Fruit fly (Drosophila melanogaster) whole organism, larva: ENCODE measurements around the gene Cerk.

Source experiments
- noc ChIP-seq: fragments of 200-800 bp; sonication (Bioruptor generic); optimal IDR thresholded peaks from 3 replicates; lab custom pipeline; 2019; ENCODE audit warnings: missing biosample characterization, mild to moderate bottlenecking, missing genetic modification characterization, moderate library complexity

Gene Cerk

DNA sequence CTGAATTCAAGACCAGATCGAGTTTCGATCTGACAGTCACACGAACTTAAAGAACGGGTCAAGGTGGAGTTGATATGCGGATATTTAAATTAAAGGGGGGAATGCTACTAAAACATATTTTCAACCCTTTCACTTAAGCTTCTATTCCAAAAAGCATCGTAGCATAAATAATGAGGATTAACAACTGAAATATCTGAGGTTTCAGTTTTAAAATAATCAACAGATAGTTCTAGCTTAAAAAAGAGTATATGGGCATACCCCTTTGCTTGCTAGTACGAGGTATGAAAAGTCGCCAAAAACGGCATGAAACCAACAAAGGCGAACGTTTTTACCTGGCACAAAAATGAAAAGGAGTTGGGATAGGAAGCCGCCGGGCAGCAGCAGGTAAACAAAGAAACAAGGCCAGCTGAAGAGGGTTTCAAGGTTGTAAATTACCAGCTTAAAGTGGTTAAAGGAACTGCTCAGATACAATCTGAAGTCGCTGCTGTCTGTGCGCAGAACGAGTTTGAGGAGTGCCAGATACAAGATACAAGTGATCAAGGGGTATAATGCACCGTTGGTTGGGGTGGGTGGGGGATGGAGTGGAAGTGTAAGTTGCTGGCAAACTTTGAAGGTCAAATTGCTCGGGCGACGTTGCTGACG lies 36.2 kb downstream of the Cerk start:
- no peak for TF ChIP-seq noc (tag; lab: Kevin White, UChicago)

DNA sequence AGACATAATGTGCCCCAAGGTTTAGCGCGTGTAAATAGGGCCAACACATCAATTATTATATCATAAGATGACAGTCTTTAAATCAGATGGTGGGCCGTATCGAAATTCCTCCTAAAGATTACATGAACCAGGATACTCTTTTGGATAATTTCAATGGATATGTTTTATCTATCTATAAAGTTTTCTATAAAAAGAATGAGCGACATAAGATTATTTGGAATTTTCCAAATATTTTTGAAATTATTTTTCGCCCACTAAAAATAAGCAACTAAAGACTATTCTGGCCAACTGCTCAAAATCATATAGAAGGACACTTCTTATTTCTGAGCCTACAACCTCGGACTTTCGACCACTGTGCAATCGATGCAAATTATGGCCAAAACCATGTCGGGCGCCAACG lies 37.8 kb downstream of the Cerk start:
- no peak for TF ChIP-seq noc (tag; lab: Kevin White, UChicago)

DNA sequence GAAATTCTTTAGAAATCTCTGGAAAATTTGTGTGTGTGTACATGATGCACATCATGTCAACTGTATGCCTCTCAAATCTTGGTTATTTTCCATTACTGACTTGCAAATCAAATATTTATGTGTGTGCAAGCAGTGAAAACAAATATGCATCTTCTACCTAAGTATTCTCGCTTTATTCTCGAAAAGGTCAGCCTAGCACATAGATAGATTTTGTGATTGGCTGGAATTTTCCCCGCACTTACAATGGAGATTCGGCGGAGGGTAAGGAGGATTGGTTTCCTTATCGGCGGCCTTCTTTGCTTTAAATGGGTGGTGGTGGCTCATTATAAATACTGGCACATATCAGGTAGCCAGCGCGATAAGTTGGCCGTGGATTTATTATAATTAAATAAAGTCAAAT lies 40.2 kb downstream of the Cerk start:
- TF ChIP-seq noc (tag; lab: Kevin White, UChicago): no peak

- no peak for TF ChIP-seq noc (tag; lab: Kevin White, UChicago)
Observed at dm6 chr3R:5326166-5326565, 41.9 kb downstream of the Cerk start.

- peak; percentile 4 for TF ChIP-seq noc (tag; lab: Kevin White, UChicago)
Observed at dm6 chr3R:5323741-5324538, 44.2 kb downstream of the Cerk start.

DNA sequence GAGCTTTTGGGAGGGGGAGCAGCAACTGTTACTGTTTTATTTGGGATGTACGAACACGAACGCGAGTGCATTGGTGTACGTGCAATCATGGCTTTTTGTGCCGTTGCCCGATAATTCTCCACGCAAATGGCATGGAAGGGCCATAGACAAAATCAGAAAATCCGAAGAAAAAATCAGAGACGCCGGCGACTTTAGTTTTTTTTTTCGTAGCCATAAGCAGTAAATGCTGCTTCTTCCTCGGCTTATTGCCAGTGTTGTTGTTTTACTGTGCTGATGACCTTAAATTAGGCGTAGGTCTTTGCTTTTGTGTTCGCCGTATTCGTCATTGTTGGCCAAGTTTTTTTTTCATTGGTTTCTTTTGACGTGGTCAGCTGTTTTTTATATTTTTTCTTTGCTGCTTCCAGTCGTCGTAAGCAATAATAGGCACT lies 45.9 kb downstream of the Cerk start:
- no peak for TF ChIP-seq noc (tag; lab: Kevin White, UChicago)

- TF ChIP-seq noc (tag; lab: Kevin White, UChicago): no peak
Observed at dm6 chr3R:5320672-5321071, 47.4 kb downstream of the Cerk start.

dm6 chr3R:5319059-5319785 lies 48.9 kb downstream of the Cerk start:
- no peak for TF ChIP-seq noc (tag; lab: Kevin White, UChicago)

DNA sequence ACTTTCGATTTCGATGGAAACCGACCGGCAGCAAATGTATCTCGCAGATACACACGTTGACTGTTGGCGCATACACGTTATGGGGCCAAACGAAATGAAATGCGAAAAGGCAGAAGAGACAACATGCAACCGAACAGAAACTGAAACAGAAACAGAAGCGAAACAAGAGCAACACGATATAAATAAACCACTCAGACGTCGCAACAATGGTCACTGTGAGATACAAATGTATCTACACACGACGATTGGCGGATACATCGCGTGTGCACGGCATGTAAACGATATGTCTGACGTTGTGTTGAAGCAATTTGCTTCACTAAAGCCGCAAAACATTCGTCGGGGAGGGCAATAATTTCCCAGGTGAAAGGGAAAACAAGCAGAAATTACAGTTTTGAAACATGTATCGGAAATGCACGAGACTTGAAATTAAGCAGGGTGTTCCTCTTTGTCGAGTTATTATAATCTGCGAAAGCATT lies 50.4 kb downstream of the Cerk start:
- no peak for TF ChIP-seq noc (tag; lab: Kevin White, UChicago)

dm6 chr3R:5316790-5317189 lies 51.3 kb downstream of the Cerk start:
- no peak for TF ChIP-seq noc (tag; lab: Kevin White, UChicago)

DNA sequence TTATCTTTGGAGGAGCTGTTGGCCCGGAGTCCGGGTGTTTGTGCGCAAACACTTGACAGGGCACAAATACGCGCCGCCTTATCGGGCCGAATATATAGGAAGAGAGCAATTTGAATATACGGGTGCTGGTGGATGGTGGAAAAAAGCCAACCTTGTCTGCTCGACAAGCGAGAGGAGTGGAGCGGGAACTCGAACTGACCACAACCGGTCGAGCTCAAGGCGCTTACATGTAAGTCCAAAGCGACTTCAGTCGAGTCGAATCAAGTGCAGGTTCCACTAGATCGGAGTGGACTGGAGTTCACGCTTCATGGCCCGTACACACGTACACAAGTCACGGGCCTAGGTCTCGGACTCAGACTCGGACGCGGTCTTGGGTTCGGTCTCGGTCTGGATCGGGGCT lies 52.2 kb downstream of the Cerk start:
- no peak for TF ChIP-seq noc (tag; lab: Kevin White, UChicago)

DNA sequence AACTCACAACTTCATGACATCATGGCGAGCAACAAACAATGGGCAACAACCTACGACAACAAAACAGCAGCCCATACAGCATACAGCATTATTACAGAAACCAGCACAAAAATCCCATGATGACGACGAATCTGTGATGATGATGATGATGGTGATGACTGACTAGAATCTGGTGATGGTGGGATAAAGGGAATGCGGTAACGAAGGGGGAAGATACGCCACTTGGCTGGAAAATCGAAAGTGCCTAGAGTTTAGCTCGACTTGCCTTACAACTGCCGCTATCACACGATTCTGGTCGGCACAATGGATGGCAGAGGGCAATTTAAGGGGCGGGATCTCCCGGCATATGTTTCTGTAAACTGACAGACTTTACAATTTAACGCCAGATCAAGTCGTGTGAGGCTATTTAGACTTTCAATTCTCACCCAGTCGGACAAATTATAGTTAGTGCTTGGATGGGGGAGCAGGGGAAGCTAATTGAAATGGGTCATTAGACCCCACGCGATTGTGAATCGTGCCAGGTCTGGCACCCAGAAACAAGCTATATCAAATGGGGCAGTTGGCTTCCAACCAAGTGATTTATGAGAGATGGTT lies 53.0 kb downstream of the Cerk start:
- TF ChIP-seq noc (tag; lab: Kevin White, UChicago): no peak

DNA sequence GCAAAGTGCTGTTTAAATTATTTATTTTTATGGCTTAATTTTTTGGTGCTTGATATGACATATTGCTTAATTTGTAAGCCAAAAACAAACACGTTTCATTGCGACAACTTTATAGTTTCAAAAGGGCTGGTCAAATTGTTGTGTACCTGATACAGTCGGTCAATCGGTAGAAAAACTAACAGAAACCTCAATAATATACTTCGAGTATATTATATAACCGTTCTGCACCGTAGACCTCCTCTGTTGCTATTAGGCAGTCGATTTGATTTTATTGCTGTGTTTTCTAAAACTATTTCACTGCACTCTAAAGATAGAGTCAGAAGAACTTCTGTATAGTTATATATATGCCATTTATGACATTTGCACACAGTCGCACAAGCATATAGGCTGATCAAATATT lies 57.9 kb downstream of the Cerk start:
- TF ChIP-seq noc (tag; lab: Kevin White, UChicago): no peak

DNA sequence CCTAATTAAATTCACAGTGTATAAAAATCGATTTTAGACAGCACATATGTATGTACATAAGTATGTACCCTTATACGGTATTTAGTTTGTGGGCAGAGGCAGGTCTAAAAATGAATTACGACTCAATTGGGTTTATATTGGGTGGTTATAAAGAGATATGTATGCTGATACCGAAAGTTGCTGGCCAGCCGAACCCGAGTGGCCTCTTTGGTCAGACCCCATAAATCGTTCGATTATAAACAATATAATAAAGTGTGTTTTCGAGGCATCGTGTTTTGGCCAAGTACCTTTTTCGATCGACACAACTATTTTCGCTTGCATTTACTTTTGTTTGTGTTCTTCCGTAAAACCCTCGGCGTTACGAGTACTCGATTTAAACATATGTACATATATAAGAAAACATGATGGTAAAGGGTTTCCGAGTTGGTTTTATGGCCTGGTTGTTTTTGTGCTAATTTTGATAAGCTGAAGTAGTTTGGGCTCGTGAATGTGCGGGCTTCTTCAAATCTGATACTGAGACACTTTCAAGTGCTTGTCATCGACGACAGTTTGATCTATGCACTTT lies 58.8 kb downstream of the Cerk start:
- TF ChIP-seq noc (tag; lab: Kevin White, UChicago): peak; percentile 73
